Fruit fly (Drosophila melanogaster) whole organism, prepupa: ENCODE results near the gene CG31139.

ENCODE experiments used
- Blimp-1 ChIP-seq: fragments of 200-800 bp; sonication (Bioruptor generic); optimal IDR thresholded peaks from 3 replicates; lab custom pipeline; 2017; ENCODE audit warnings: missing biosample characterization, missing genetic modification characterization, mild to moderate bottlenecking, moderate library complexity, missing genetic modification reagents
- CG10631 ChIP-seq: fragments of 200-800 bp; sonication (Bioruptor generic); optimal IDR thresholded peaks from 2 replicates; lab custom pipeline; 2016; ENCODE audit warnings: missing biosample characterization, missing genetic modification characterization
- CG11762 ChIP-seq: fragments of 200-800 bp; sonication (Bioruptor generic); optimal IDR thresholded peaks from 3 replicates; lab custom pipeline; 2016; ENCODE audit warnings: missing biosample characterization, missing genetic modification characterization; ENCODE audit not compliant: insufficient read depth
- CG15336 ChIP-seq: fragments of 200-800 bp; sonication (Bioruptor generic); IDR thresholded peaks from 2 replicates; pipeline ENCODE4 v1.3.6; 2022; ENCODE audit warnings: missing biosample characterization, missing genetic modification characterization
- CG3032 ChIP-seq: fragments of 200-800 bp; optimal IDR thresholded peaks from 2 replicates; lab custom pipeline; 2019; ENCODE audit warnings: missing biosample characterization, mild to moderate bottlenecking, missing genetic modification characterization, moderate library complexity
- CG31627 ChIP-seq: fragments of 200-800 bp; sonication (Bioruptor generic); optimal IDR thresholded peaks from 3 replicates; lab custom pipeline; 2016; ENCODE audit warnings: missing biosample characterization, missing genetic modification characterization
- CG34406 ChIP-seq: fragments of 200-800 bp; sonication (Bioruptor generic); optimal IDR thresholded peaks from 3 replicates; lab custom pipeline; 2016; ENCODE audit warnings: missing biosample characterization, missing genetic modification characterization
- CG3919 ChIP-seq: fragments of 200-800 bp; sonication (Bioruptor generic); optimal IDR thresholded peaks from 3 replicates; lab custom pipeline; 2016; ENCODE audit warnings: missing biosample characterization, missing genetic modification characterization
- CG6163 ChIP-seq: fragments of 200-800 bp; sonication (Bioruptor generic); IDR thresholded peaks from 3 replicates; pipeline ENCODE4 v1.3.6; 2022; ENCODE audit warnings: missing biosample characterization, missing genetic modification characterization
- CG6276 ChIP-seq: fragments of 200-800 bp; sonication (Bioruptor generic); optimal IDR thresholded peaks from 2 replicates; lab custom pipeline; 2017; ENCODE audit warnings: missing biosample characterization, mild to moderate bottlenecking, missing genetic modification characterization
- CG6792 ChIP-seq: fragments of 200-800 bp; sonication (Bioruptor generic); optimal IDR thresholded peaks from 3 replicates; lab custom pipeline; 2016; ENCODE audit warnings: missing biosample characterization, missing genetic modification characterization
- CG6854 ChIP-seq: fragments of 200-800 bp; sonication (Bioruptor generic); optimal IDR thresholded peaks from 2 replicates; lab custom pipeline; 2017; ENCODE audit warnings: missing biosample characterization, mild to moderate bottlenecking, missing genetic modification characterization
- Eip75B ChIP-seq: fragments of 200-800 bp; sonication (Bioruptor generic); optimal IDR thresholded peaks from 3 replicates; lab custom pipeline; 2016; ENCODE audit warnings: missing biosample characterization, missing genetic modification characterization
- Eip78C ChIP-seq: fragments of 200-800 bp; sonication (Bioruptor generic); peaks from one replicate; lab custom pipeline; 2016; ENCODE audit warnings: missing biosample characterization, missing genetic modification characterization
- Eip93F ChIP-seq: fragments of 200-800 bp; sonication (Bioruptor generic); optimal IDR thresholded peaks from 2 replicates; lab custom pipeline; 2016; ENCODE audit warnings: missing biosample characterization, mild to moderate bottlenecking, missing genetic modification characterization
- Ets21C ChIP-seq: fragments of 200-800 bp; sonication (Bioruptor generic); optimal IDR thresholded peaks from 3 replicates; lab custom pipeline; 2016; ENCODE audit warnings: missing biosample characterization, missing genetic modification characterization
- Ets96B ChIP-seq: fragments of 200-800 bp; optimal IDR thresholded peaks from 2 replicates; lab custom pipeline; 2019; ENCODE audit warnings: missing biosample characterization, mild to moderate bottlenecking, missing genetic modification characterization, moderate library complexity
- Hr39 ChIP-seq: fragments of 200-800 bp; sonication (Bioruptor generic); optimal IDR thresholded peaks from 2 replicates; lab custom pipeline; 2016; ENCODE audit warnings: missing biosample characterization, missing genetic modification characterization
- Hr4 ChIP-seq: fragments of 200-800 bp; sonication (Bioruptor generic); optimal IDR thresholded peaks from 3 replicates; lab custom pipeline; 2016; ENCODE audit warnings: missing biosample characterization, missing genetic modification characterization
- Lpt ChIP-seq: fragments of 200-800 bp; sonication (Bioruptor generic); optimal IDR thresholded peaks from 3 replicates; lab custom pipeline; 2016; ENCODE audit warnings: missing biosample characterization, missing genetic modification characterization
- Smox ChIP-seq: fragments of 200-800 bp; sonication (Bioruptor generic); optimal IDR thresholded peaks from 3 replicates; lab custom pipeline; 2016; ENCODE audit warnings: missing biosample characterization, missing genetic modification characterization
- acj6 ChIP-seq: fragments of 200-800 bp; sonication (Bioruptor generic); optimal IDR thresholded peaks from 3 replicates; lab custom pipeline; 2016; ENCODE audit warnings: missing biosample characterization, missing genetic modification characterization
- dsx ChIP-seq: fragments of 200-800 bp; optimal IDR thresholded peaks from 3 replicates; lab custom pipeline; 2019; ENCODE audit warnings: missing biosample characterization, mild to moderate bottlenecking, missing genetic modification characterization, moderate library complexity; ENCODE audit not compliant: poor library complexity, severe bottlenecking
- eg ChIP-seq: fragments of 200-800 bp; sonication (Bioruptor generic); IDR thresholded peaks from 3 replicates; pipeline ENCODE4 v1.3.6; 2022; ENCODE audit warnings: missing biosample characterization, missing genetic modification characterization
- lz ChIP-seq: fragments of 200-800 bp; sonication (Bioruptor generic); optimal IDR thresholded peaks from 3 replicates; lab custom pipeline; 2016; ENCODE audit warnings: missing biosample characterization, missing genetic modification characterization
- pdm3 ChIP-seq: fragments of 200-800 bp; sonication (Bioruptor generic); optimal IDR thresholded peaks from 3 replicates; lab custom pipeline; 2016; ENCODE audit warnings: missing biosample characterization, missing genetic modification characterization
- salr ChIP-seq, 2 experiments: fragments of 200-800 bp; sonication (Bioruptor generic); optimal IDR thresholded peaks; 3 replicates each; lab custom pipeline; 2016 to 2018; ENCODE audit warnings: missing biosample characterization in 2 of 2, missing genetic modification characterization in 2 of 2, mild to moderate bottlenecking in 1 of 2
- spab ChIP-seq: fragments of 200-800 bp; sonication (Bioruptor generic); optimal IDR thresholded peaks from 2 replicates; lab custom pipeline; 2017; ENCODE audit warnings: missing biosample characterization, mild to moderate bottlenecking, missing genetic modification characterization, missing genetic modification reagents
- ss ChIP-seq, 2 experiments: fragments of 200-800 bp; sonication (Bioruptor generic); optimal IDR thresholded peaks; 2 replicates in 1 of 2; 3 replicates in 1 of 2; lab custom pipeline; 2017 to 2018; ENCODE audit warnings: mild to moderate bottlenecking in 2 of 2, missing biosample characterization in 2 of 2, missing genetic modification characterization in 2 of 2, moderate library complexity in 1 of 2

CG31139 gene

dm6 chr3R:22770887-22771286 lies 22.0 kb upstream of the CG31139 start, which contains the start of gene CG43094:
Gene CG43094, minus strand, starts transcription at chr3R:22770987.
- TF ChIP-seq lz (GFP tag; lab: Kevin White, UChicago), result no peak

dm6 chr3R:22770207-22770606 lies 21.4 kb upstream of the CG31139 start, which contains the start of gene CG43093:
Gene CG43093, minus strand, starts transcription at chr3R:22770307.
- TF ChIP-seq CG15336 (GFP tag; lab: Robert Waterston, UW), result no peak
- TF ChIP-seq CG34406 (GFP tag; lab: Kevin White, UChicago), result no peak

dm6 chr3R:22769567-22769966 lies 20.7 kb upstream of the CG31139 start, which contains the start of gene CG43092:
Gene CG43092, minus strand, starts transcription at chr3R:22769667.
- TF ChIP-seq dsx (GFP tag; lab: Kevin White, UChicago) (no peak), acj6 (no peak)

dm6 chr3R:22768633-22769032 lies 19.8 kb upstream of the CG31139 start, which contains the start of gene CG43091:
Gene CG43091, minus strand, starts transcription at chr3R:22768733.
- TF ChIP-seq spab (GFP tag; lab: Kevin White, UChicago) (no peak), CG6163 (GFP tag; lab: Robert Waterston, UW) (no peak), ss (GFP tag; optimal IDR thresholded peaks at IDR 0.05; lab: Kevin White, UChicago) (no peak), salr (GFP tag; optimal IDR thresholded peaks at IDR 0.05; lab: Kevin White, UChicago) (no peak), Ets21C (GFP tag; lab: Kevin White, UChicago) (no peak), Hr39 (GFP tag; lab: Kevin White, UChicago) (no peak), CG6854 (no peak), Ets96B (tag; lab: Kevin White, UChicago) (no peak), Eip93F (GFP tag; lab: Kevin White, UChicago) (no peak), lz (GFP tag; lab: Kevin White, UChicago) (no peak), pdm3 (GFP tag; lab: Kevin White, UChicago) (no peak), Blimp-1 (no peak), CG3032 (tag; lab: Kevin White, UChicago) (no peak), Hr4 (GFP tag; lab: Kevin White, UChicago) (no peak), Smox (GFP tag; lab: Kevin White, UChicago) (no peak)
- TF ChIP-seq, all 60 proteins: peak for 0

- TF ChIP-seq spab (GFP tag; lab: Kevin White, UChicago) (no peak), Eip93F (GFP tag; lab: Kevin White, UChicago) (no peak), eg (GFP tag; lab: Robert Waterston, UW) (no peak), CG6276 (GFP tag; lab: Kevin White, UChicago) (no peak), Eip75B (GFP tag; lab: Kevin White, UChicago) (no peak), CG31627 (no peak), CG6854 (no peak), CG10631 (GFP tag; lab: Kevin White, UChicago) (no peak), Blimp-1 (no peak)
Observed at dm6 chr3R:22767599-22767998, 18.7 kb upstream of the CG31139 start, which contains the start of gene CG13841. Gene CG13841, minus strand, starts transcription at chr3R:22767699.

- TF ChIP-seq Hr4 (GFP tag; lab: Kevin White, UChicago) (no peak), CG3919 (GFP tag; lab: Kevin White, UChicago) (no peak), Ets96B (tag; lab: Kevin White, UChicago) (no peak), CG6792 (GFP tag; lab: Kevin White, UChicago) (no peak), Eip78C (GFP tag; lab: Kevin White, UChicago) (no peak), Lpt (GFP tag; lab: Kevin White, UChicago) (no peak), CG6276 (GFP tag; lab: Kevin White, UChicago) (no peak), CG3032 (tag; lab: Kevin White, UChicago) (no peak), CG11762 (GFP tag; lab: Kevin White, UChicago) (no peak), CG10631 (GFP tag; lab: Kevin White, UChicago) (no peak), CG15336 (GFP tag; lab: Robert Waterston, UW) (no peak)
Observed at dm6 chr3R:22766072-22766471, 17.2 kb upstream of the CG31139 start, which contains the start of gene Nepl15. Gene Nepl15, minus strand, starts transcription at chr3R:22766172.
